Worm (Caenorhabditis elegans) whole organism, midembryonic: ENCODE measurements around the gene K08H10.6.

Experiments used
- T22C8.4 ChIP-seq: fragments of 200-800 bp; sonication (Bioruptor generic); IDR thresholded peaks from 2 replicates; pipeline ENCODE4 v1.3.6; 2022; ENCODE audit warnings: missing genetic modification characterization, missing compliant biosample characterization
- cog-1 ChIP-seq: sonication (generic microtip); optimal IDR thresholded peaks from 2 replicates; lab custom pipeline; 2016; ENCODE audit warnings: missing genetic modification characterization, missing compliant biosample characterization
- flt-1 ChIP-seq: fragments of 200-800 bp; sonication (Bioruptor generic); IDR thresholded peaks from 2 replicates; pipeline ENCODE4 v1.3.6; 2022; ENCODE audit warnings: missing genetic modification characterization, missing compliant biosample characterization
- klf-2 ChIP-seq: fragments of 200-800 bp; sonication (Bioruptor generic); conservative IDR thresholded peaks from 2 replicates; pipeline ENCODE4 v1.3.6; 2022; ENCODE audit warnings: missing genetic modification reagents, missing genetic modification characterization, missing compliant biosample characterization
- med-1 ChIP-seq: sonication (generic microtip); optimal IDR thresholded peaks from 2 replicates; lab custom pipeline; 2017; ENCODE audit warnings: missing genetic modification characterization, mild to moderate bottlenecking, missing compliant biosample characterization, antibody characterized with exemption, missing genetic modification reagents; ENCODE audit not compliant: insufficient read depth
- ref-1 ChIP-seq: fragments of 200-800 bp; sonication (Bioruptor generic); conservative IDR thresholded peaks from 2 replicates; pipeline ENCODE4 v1.3.6; 2022; ENCODE audit warnings: missing genetic modification reagents, missing genetic modification characterization, missing compliant biosample characterization
- tab-1 ChIP-seq: fragments of 200-800 bp; sonication (Bioruptor generic); IDR thresholded peaks from 2 replicates; pipeline ENCODE4 v1.3.6; 2022; ENCODE audit warnings: missing genetic modification characterization, missing compliant biosample characterization
- ztf-23 ChIP-seq: fragments of 200-800 bp; sonication (Bioruptor generic); IDR thresholded peaks from 2 replicates; pipeline ENCODE4 v1.3.6; 2022; ENCODE audit warnings: missing genetic modification reagents, missing genetic modification characterization, missing compliant biosample characterization
- ztf-29 ChIP-seq: fragments of 200-800 bp; sonication (Bioruptor generic); IDR thresholded peaks from 2 replicates; pipeline ENCODE4 v1.3.6; 2022; ENCODE audit warnings: missing genetic modification reagents, missing genetic modification characterization, missing compliant biosample characterization

DNA sequence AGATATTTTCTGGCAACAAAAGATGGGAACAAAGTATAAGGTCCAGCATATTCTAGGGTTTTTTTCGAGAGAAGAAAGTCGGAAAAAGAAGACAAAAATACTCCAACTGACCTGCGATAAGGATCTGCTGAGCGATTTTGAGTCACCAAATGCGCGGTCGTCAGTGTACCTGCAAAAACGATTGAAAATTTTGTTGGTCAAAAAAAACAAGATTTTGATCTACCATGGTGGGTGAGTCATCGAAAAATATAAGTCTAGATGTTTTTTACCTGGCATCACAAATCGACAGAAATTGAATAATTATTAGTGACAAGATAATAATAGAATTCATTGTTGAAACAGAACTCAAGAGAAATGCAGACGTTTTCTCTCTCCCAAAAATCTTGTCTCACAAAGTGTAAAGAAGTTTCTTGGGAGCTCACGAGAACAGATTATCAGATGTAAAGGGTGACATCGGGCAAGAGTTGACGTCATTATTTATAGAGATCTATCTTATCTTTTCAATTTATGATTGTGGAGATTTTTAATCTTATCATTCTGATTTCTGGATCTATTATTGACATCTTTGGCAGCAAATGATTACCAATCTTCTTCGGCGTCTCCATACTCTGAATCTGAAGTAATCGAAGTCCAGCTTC, 10.3 kb downstream of the K08H10.6 start:
- TF ChIP-seq cog-1 (tag; lab: Kevin White, UChicago) = no peak
- TF ChIP-seq ztf-29 (GFP tag; lab: Robert Waterston, UW) = no peak
- TF ChIP-seq ref-1 (GFP tag; lab: Robert Waterston, UW) = no peak
- no peak for TF ChIP-seq flt-1 (GFP tag; lab: Robert Waterston, UW)
- no peak for TF ChIP-seq tab-1 (GFP tag; lab: Robert Waterston, UW)
- no peak for TF ChIP-seq klf-2 (GFP tag; lab: Robert Waterston, UW)
- no peak for TF ChIP-seq ztf-23 (GFP tag; lab: Robert Waterston, UW)
- no peak for TF ChIP-seq med-1 (GFP tag; lab: Kevin White, UChicago)
- no peak for TF ChIP-seq T22C8.4
